Worm (Caenorhabditis elegans): ENCODE results near the gene chtb-1.

chtb-1 gene

DNA sequence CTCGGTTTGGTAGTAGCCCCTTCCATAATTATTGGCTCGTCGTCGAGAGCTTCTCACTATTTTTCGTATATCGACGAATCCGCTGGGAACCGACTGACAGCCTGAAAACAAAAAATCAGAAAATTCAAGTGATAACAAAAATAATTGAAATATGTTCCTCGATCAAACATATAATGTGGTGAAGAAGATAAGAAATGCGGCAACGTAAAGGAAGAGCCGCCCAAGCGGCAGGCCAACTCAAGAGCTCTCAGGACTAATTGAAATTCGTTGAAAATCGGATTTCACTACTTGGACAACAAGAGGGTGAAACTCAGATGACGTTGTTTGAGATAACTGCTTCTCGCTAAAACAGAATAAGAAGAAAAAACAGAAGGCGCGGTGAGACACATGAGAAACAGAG, 34.7 kb upstream of the chtb-1 start, which contains the start of gene slc-17.2:
slc-17.2 (minus strand) TSS at position 101 of the 400 bp plus-strand sequence.
- TF ChIP-seq ceh-2 (tag; optimal IDR thresholded peaks at IDR 0.05) = no peak
- no peak for TF ChIP-seq nhr-11 (tag; optimal IDR thresholded peaks at IDR 0.05)
- no peak for TF ChIP-seq pag-3 (tag; optimal IDR thresholded peaks at IDR 0.05; ENCODE audit: borderline replicate concordance)
- TF ChIP-seq ceh-22 (tag; optimal IDR thresholded peaks at IDR 0.05) = no peak
- no peak for TF ChIP-seq ceh-9 (tag; optimal IDR thresholded peaks at IDR 0.05)
- no peak for TF ChIP-seq rnt-1 (tag; optimal IDR thresholded peaks at IDR 0.05)
- TF ChIP-seq K09A11.1 (tag; optimal IDR thresholded peaks at IDR 0.05; ENCODE audit: insufficient read depth) = no peak
- TF ChIP-seq ceh-19 (GFP tag; optimal IDR thresholded peaks at IDR 0.05) = no peak
- no peak for TF ChIP-seq unc-55 (GFP tag; optimal IDR thresholded peaks at IDR 0.05)
- no peak for TF ChIP-seq hlh-30 (tag; optimal IDR thresholded peaks at IDR 0.05; ENCODE audit: insufficient read depth)
- TF ChIP-seq F13H6.1 (tag; optimal IDR thresholded peaks at IDR 0.05) = no peak
- TF ChIP-seq ceh-24 (tag; optimal IDR thresholded peaks at IDR 0.05) = no peak
- TF ChIP-seq ceh-30 (tag; optimal IDR thresholded peaks at IDR 0.05) = no peak
- no peak for TF ChIP-seq elt-4 (tag; optimal IDR thresholded peaks at IDR 0.05)
- no peak for TF ChIP-seq sox-4 (tag; optimal IDR thresholded peaks at IDR 0.05)
- TF ChIP-seq ceh-45 (GFP tag; IDR thresholded peaks at IDR 0.05) = no peak
- no peak for TF ChIP-seq ztf-16 (tag; optimal IDR thresholded peaks at IDR 0.05)
- no peak for TF ChIP-seq sox-2 (GFP tag; IDR thresholded peaks at IDR 0.05)

DNA sequence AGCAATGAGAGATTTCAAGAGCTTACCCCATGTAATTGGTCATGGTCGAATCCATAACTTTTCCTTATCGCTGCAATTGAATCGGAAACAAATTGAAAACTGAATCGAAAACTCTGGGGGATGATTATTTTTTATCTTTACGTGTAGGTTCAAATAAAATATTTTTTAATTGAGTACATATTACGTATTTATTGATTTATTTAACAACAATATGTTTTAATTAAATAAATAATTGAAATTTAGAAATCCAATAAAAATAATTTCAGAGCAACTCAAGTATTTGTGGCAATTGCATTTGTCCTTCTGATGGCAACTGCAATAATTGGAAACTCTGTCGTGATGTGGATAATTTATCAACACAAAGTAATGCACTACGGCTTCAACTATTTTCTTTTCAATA, 30.3 kb upstream of the chtb-1 start, which contains the start of gene C38C10.3:
C38C10.3 (minus strand) TSS at position 101 of the 400 bp plus-strand sequence.
- TF ChIP-seq pqm-1 (tag; optimal IDR thresholded peaks at IDR 0.05) (no peak), K02D7.2 (tag; optimal IDR thresholded peaks at IDR 0.05) (no peak), nfya-1 (tag; optimal IDR thresholded peaks at IDR 0.05) (no peak), pag-3 (tag; optimal IDR thresholded peaks at IDR 0.05; ENCODE audit: borderline replicate concordance) (no peak), hlh-8 (tag; optimal IDR thresholded peaks at IDR 0.05) (no peak), fkh-10 (GFP tag; optimal IDR thresholded peaks at IDR 0.05) (no peak), tbx-2 (tag; optimal IDR thresholded peaks at IDR 0.05) (no peak), ceh-34 (tag; optimal IDR thresholded peaks at IDR 0.05) (no peak), nhr-11 (tag; optimal IDR thresholded peaks at IDR 0.05) (no peak), C08G9.2 (tag; optimal IDR thresholded peaks at IDR 0.05) (no peak), che-1 (tag; optimal IDR thresholded peaks at IDR 0.05) (no peak), hlh-6 (tag; optimal IDR thresholded peaks at IDR 0.05) (no peak), unc-55 (GFP tag; optimal IDR thresholded peaks at IDR 0.05) (no peak), K09A11.1 (tag; optimal IDR thresholded peaks at IDR 0.05; ENCODE audit: insufficient read depth) (no peak), lin-11 (tag; optimal IDR thresholded peaks at IDR 0.05) (no peak), npax-4 (tag; optimal IDR thresholded peaks at IDR 0.05) (no peak), ahr-1 (tag; optimal IDR thresholded peaks at IDR 0.05) (no peak), C38D4.7 (GFP tag; optimal IDR thresholded peaks at IDR 0.05) (no peak), gmeb-2 (tag; optimal IDR thresholded peaks at IDR 0.05) (no peak), sox-4 (tag; optimal IDR thresholded peaks at IDR 0.05) (no peak)

DNA sequence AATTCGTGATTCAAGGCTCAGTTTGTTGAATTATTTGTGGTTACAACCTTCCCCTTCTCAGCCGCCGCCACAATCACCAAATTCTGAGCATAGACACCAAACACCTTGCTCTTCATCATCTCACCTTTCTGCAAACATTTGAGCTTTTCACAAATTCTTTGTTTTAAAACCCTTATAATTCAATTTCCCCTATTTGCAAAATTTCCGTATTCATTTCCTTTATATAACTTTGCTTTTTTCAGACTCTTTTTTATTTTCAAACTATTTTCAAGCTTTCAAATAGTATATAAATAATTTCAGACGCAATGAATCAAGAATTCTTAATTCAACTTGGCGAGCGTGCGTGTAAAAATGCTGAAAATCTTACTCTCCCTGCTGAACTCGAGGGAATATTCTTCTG, 28.2 kb upstream of the chtb-1 start, which contains the start of gene tkr-1:
tkr-1 (plus strand) TSS at position 301 of the 400 bp plus-strand sequence.
- no peak for TF ChIP-seq rnt-1 (tag; optimal IDR thresholded peaks at IDR 0.05)
- TF ChIP-seq syd-9 (tag; optimal IDR thresholded peaks at IDR 0.05) = no peak
- TF ChIP-seq pros-1 (tag; optimal IDR thresholded peaks at IDR 0.05) = no peak
- TF ChIP-seq unc-3 (GFP tag; conservative IDR thresholded peaks at IDR 0.05) = no peak
- no peak for TF ChIP-seq unc-3 (tag; optimal IDR thresholded peaks at IDR 0.05)
- TF ChIP-seq Y22D7AL.16 (tag; optimal IDR thresholded peaks at IDR 0.05) = no peak
- no peak for TF ChIP-seq hlh-6 (tag; optimal IDR thresholded peaks at IDR 0.05)
- TF ChIP-seq hlh-8 (tag; optimal IDR thresholded peaks at IDR 0.05) = no peak
- no peak for TF ChIP-seq ama-1 (optimal IDR thresholded peaks at IDR 0.05)
- no peak for TF ChIP-seq ceh-31 (tag; optimal IDR thresholded peaks at IDR 0.05)
